Worm (Caenorhabditis elegans): Measurements from ENCODE around the gene adal-1.
A peak's percentile ranks its signal among the peaks of the same experiment; 100 is the strongest.

adal-1 gene

DNA sequence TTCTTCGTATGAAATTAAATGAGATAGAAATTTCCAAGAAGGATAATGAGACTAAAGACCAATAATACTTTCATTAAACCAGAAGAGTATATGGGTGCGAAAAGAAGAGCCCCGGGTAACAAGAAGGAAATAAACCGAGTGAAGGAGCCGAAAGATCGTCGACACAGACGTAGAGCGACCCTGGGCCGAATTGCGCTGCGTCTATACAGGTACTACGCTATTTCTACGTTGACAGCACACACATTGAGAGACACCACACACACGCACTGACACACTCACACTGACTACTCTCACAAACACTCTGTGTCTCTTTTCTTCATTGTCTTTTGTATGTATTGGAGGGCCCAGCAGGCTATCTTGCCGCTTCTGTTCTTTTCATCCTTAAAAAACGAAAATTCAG lies 34.6 kb downstream of the adal-1 start:
- TF ChIP-seq tbx-37 (GFP tag; conservative IDR thresholded peaks at IDR 0.05) (no peak), F13C5.2 (tag; optimal IDR thresholded peaks at IDR 0.05) (peak; percentile 27), aly-1 (tag; optimal IDR thresholded peaks at IDR 0.05) (no peak), scrt-1 (GFP tag; IDR thresholded peaks at IDR 0.05) (0 out of 2 replicates have a peak, but pooled peaks have one; percentile 59), ceh-36 (tag; optimal IDR thresholded peaks at IDR 0.05) (peak; percentile 38), flt-1 (GFP tag; IDR thresholded peaks at IDR 0.05) (no peak), hnd-1 (tag; optimal IDR thresholded peaks at IDR 0.05) (peak; percentile 10), hmg-4 (GFP tag; optimal IDR thresholded peaks at IDR 0.05) (peak; percentile 63), sea-1 (GFP tag; conservative IDR thresholded peaks at IDR 0.05) (no peak)

DNA sequence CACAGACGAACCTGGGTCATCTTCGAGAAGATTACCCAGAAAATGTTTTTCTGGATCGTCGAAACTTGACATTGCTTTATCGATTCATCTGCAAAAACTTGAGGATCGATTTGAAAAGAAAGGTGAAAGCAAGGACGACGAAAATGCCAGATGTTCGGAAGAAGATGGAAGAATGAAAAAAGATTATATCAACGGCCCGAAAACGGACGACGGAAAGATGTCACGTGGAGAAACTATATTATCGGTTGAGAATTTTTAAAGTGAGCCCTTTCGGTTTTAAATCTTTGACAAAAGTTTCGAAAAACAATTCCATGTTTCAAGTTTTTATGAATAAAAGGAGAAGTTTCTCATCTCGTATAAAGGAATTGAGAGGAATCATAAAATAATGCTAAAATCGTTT lies 35.2 kb downstream of the adal-1 start, which contains the start of gene dnj-5:
Gene dnj-5 (minus strand): TSS at position 101 of the 400 bp plus-strand sequence.
- TF ChIP-seq pes-1 (GFP tag; IDR thresholded peaks at IDR 0.05) (no peak), hnd-1 (tag; optimal IDR thresholded peaks at IDR 0.05) (no peak), ceh-13 (GFP tag; optimal IDR thresholded peaks at IDR 0.05) (no peak), hmbx-1 (tag; optimal IDR thresholded peaks at IDR 0.05) (no peak), aly-1 (tag; optimal IDR thresholded peaks at IDR 0.05) (no peak), scrt-1 (GFP tag; IDR thresholded peaks at IDR 0.05) (no peak), tbx-11 (GFP tag; IDR thresholded peaks at IDR 0.05) (no peak), ets-7 (tag; optimal IDR thresholded peaks at IDR 0.05) (no peak), tra-4 (tag; optimal IDR thresholded peaks at IDR 0.05) (no peak), hmg-4 (GFP tag; optimal IDR thresholded peaks at IDR 0.05) (no peak), ama-1 (optimal IDR thresholded peaks at IDR 0.05) (no peak), F13C5.2 (tag; optimal IDR thresholded peaks at IDR 0.05) (no peak), flt-1 (GFP tag; IDR thresholded peaks at IDR 0.05) (no peak), sea-1 (GFP tag; conservative IDR thresholded peaks at IDR 0.05) (no peak), B0310.2 (tag; optimal IDR thresholded peaks at IDR 0.05) (no peak), tbx-37 (GFP tag; conservative IDR thresholded peaks at IDR 0.05) (no peak), ceh-36 (tag; optimal IDR thresholded peaks at IDR 0.05) (no peak)

DNA sequence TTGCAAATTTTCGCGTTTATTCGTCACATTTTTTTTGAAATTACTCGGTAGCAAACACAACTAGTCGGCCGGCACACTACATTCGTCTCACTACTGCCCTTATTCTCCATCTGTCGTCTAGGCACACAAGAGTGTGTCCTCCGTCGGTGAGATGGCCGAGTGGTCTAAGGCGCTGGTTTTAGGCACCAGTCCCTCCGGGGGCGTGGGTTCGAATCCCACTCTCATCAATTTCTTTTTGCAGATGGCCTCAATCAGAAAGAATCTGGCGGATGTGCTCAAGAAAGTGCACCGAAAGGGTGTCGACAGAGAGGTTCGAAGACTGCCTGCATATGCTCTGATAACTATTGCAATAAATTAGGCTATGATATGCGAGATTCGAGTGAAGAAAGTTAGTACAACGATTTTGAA lies 40.4 kb downstream of the adal-1 start:
- TF ChIP-seq tra-4 (tag; optimal IDR thresholded peaks at IDR 0.05) (peak; percentile 89), F13C5.2 (tag; optimal IDR thresholded peaks at IDR 0.05) (peak; percentile 98), ama-1 (optimal IDR thresholded peaks at IDR 0.05) (peak; percentile 85), tbx-37 (GFP tag; conservative IDR thresholded peaks at IDR 0.05) (peak; percentile 88), tbx-11 (GFP tag; IDR thresholded peaks at IDR 0.05) (peak; percentile 86), ceh-13 (GFP tag; optimal IDR thresholded peaks at IDR 0.05) (peak; percentile 84), hmg-4 (GFP tag; optimal IDR thresholded peaks at IDR 0.05) (peak; percentile 96), pes-1 (GFP tag; IDR thresholded peaks at IDR 0.05) (peak; percentile 95), flt-1 (GFP tag; IDR thresholded peaks at IDR 0.05) (peak; percentile 94), ceh-36 (tag; optimal IDR thresholded peaks at IDR 0.05) (peak; percentile 98), aly-1 (tag; optimal IDR thresholded peaks at IDR 0.05) (peak; percentile 90), ets-7 (tag; optimal IDR thresholded peaks at IDR 0.05) (peak; percentile 84), hnd-1 (tag; optimal IDR thresholded peaks at IDR 0.05) (peak; percentile 78), hmbx-1 (tag; optimal IDR thresholded peaks at IDR 0.05) (peak; percentile 83), B0310.2 (tag; optimal IDR thresholded peaks at IDR 0.05) (peak; percentile 89), scrt-1 (GFP tag; IDR thresholded peaks at IDR 0.05) (peak; percentile 92), sea-1 (GFP tag; conservative IDR thresholded peaks at IDR 0.05) (peak; percentile 88)

DNA sequence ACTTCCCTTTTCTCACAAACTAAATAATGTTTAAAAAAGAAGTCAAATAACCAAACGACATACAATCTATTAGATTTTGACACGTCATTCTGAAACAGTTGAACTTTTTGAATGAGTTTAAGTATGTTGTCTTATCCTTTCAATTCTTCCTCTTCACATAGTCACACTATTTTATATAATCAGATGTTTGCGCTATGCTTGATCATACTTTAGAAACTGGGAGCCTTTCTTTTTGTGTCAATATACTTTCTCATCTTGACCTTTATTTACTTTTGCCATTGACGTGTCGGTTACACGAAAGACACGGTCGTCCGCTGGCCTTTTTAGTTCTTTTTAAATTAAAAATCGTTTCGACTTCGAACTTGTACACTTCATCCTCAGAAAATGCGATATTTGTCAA lies 41.5 kb downstream of the adal-1 start, which contains the start of gene C04A2.15:
Gene C04A2.15 (plus strand): TSS at position 299 of the 400 bp plus-strand sequence.
- TF ChIP-seq scrt-1 (GFP tag; IDR thresholded peaks at IDR 0.05), result no peak
- TF ChIP-seq F13C5.2 (tag; optimal IDR thresholded peaks at IDR 0.05), result no peak
- TF ChIP-seq tbx-37 (GFP tag; conservative IDR thresholded peaks at IDR 0.05), result no peak
- no peak for TF ChIP-seq B0310.2 (tag; optimal IDR thresholded peaks at IDR 0.05)
- TF ChIP-seq tra-4 (tag; optimal IDR thresholded peaks at IDR 0.05), result no peak
- TF ChIP-seq ceh-13 (GFP tag; optimal IDR thresholded peaks at IDR 0.05), result no peak
- no peak for TF ChIP-seq flt-1 (GFP tag; IDR thresholded peaks at IDR 0.05)
- TF ChIP-seq ets-7 (tag; optimal IDR thresholded peaks at IDR 0.05), result no peak
- TF ChIP-seq hnd-1 (tag; optimal IDR thresholded peaks at IDR 0.05), result no peak
- TF ChIP-seq hmbx-1 (tag; optimal IDR thresholded peaks at IDR 0.05), result no peak
- no peak for TF ChIP-seq ama-1 (optimal IDR thresholded peaks at IDR 0.05)
- TF ChIP-seq sea-1 (GFP tag; conservative IDR thresholded peaks at IDR 0.05), result no peak
- no peak for TF ChIP-seq aly-1 (tag; optimal IDR thresholded peaks at IDR 0.05)
- no peak for TF ChIP-seq pes-1 (GFP tag; IDR thresholded peaks at IDR 0.05)
- no peak for TF ChIP-seq hmg-4 (GFP tag; optimal IDR thresholded peaks at IDR 0.05)
- no peak for TF ChIP-seq tbx-11 (GFP tag; IDR thresholded peaks at IDR 0.05)

DNA sequence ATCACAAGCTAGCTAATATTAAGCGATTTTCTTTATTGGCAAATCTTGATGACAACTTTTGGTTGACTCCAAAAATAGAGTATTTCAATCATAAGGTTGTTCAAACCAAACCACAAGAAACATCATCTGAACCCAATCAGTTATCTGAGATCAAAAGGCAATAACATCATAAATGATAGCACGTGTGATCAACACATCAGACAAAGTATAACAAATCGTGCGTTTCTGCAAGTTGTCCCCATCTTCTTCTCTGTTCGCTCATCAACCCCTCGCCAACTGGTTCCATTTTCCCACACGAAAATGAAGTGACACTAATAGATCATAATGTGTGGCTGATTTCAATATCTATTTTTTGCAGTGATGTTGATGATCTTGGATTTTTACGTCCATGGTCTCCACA lies 44.1 kb downstream of the adal-1 start:
- TF ChIP-seq scrt-1 (GFP tag; IDR thresholded peaks at IDR 0.05) (no peak), ets-7 (tag; optimal IDR thresholded peaks at IDR 0.05) (no peak), ama-1 (optimal IDR thresholded peaks at IDR 0.05) (no peak), ceh-36 (tag; optimal IDR thresholded peaks at IDR 0.05) (no peak), tbx-11 (GFP tag; IDR thresholded peaks at IDR 0.05) (no peak), B0310.2 (tag; optimal IDR thresholded peaks at IDR 0.05) (no peak), hmbx-1 (tag; optimal IDR thresholded peaks at IDR 0.05) (no peak), pes-1 (GFP tag; IDR thresholded peaks at IDR 0.05) (no peak), hmg-4 (GFP tag; optimal IDR thresholded peaks at IDR 0.05) (no peak), aly-1 (tag; optimal IDR thresholded peaks at IDR 0.05) (no peak), tbx-37 (GFP tag; conservative IDR thresholded peaks at IDR 0.05) (no peak), ceh-13 (GFP tag; optimal IDR thresholded peaks at IDR 0.05) (no peak), sea-1 (GFP tag; conservative IDR thresholded peaks at IDR 0.05) (no peak), F13C5.2 (tag; optimal IDR thresholded peaks at IDR 0.05) (no peak)

DNA sequence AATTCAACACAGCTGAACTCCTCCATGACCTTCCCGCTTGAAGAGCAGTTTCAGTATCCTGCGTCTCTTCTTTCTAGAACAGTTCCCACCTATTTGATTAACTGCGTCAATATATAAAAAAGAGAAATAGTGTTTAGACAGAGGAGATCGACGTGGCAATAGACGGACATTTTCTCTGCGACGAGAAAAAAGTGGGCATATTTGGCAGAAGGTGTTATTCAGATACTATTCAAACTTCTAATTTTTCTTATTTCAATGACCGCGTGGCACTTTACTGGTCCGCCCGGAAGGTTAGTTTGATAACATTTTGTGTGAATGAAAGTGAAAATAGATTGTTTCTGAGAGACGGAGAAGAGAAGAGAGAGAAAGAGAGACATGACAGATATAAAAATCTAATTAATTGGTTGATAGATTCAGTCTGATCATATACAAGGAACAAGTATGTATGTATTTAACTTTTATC lies 45.5 kb downstream of the adal-1 start, which contains the start of gene tbc-6:
Gene tbc-6 (plus strand): TSS at position 208 of the 463 bp plus-strand sequence.
- TF ChIP-seq pes-1 (GFP tag; IDR thresholded peaks at IDR 0.05), result no peak
- peak; percentile 51 for TF ChIP-seq ama-1 (optimal IDR thresholded peaks at IDR 0.05)

DNA sequence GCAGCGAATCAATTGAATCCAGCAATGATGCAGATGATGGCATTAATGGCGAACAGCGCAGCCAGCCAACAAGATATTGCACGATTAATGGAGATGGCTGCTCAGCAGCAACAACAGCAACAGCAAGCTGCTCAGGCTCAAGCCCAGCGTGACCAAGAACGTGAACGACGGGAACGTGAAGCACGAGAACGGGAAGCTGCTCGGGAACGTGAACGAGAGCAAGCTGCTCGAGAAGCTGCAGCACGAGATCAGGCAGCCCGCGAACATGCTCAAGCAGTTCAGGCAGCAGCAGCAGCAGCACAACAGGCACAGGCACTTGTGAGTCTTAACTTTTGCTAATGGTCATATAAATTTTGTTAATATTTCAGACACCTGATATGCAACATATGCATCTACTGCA lies 46.7 kb downstream of the adal-1 start:
- TF ChIP-seq B0310.2 (tag; optimal IDR thresholded peaks at IDR 0.05) (no peak), ceh-36 (tag; optimal IDR thresholded peaks at IDR 0.05) (peak; percentile 1), sea-1 (GFP tag; conservative IDR thresholded peaks at IDR 0.05) (0 out of 2 replicates have a peak, but pooled peaks have one; percentile 26)
